Worm (Caenorhabditis elegans) whole organism, young adult: ENCODE data around the gene F54H12.2.

Experiments
- B0035.1 ChIP-seq: sonication (generic microtip); optimal IDR thresholded peaks from 2 replicates; lab custom pipeline; 2016; ENCODE audit warnings: missing genetic modification characterization, mild to moderate bottlenecking, missing compliant biosample characterization, missing genotype, missing genetic modification reagents
- C06A6.2 ChIP-seq: fragments of 200-800 bp; sonication (Bioruptor generic); conservative IDR thresholded peaks from 2 replicates; pipeline ENCODE4 v1.3.6; 2022; ENCODE audit warnings: missing genetic modification characterization, missing compliant biosample characterization
- F10E7.11 ChIP-seq: sonication (generic microtip); optimal IDR thresholded peaks from 2 replicates; lab custom pipeline; 2017; ENCODE audit warnings: mild to moderate bottlenecking, missing genetic modification characterization, moderate library complexity, missing compliant biosample characterization
- F22D6.2 ChIP-seq: sonication (generic microtip); optimal IDR thresholded peaks from 2 replicates; lab custom pipeline; 2016; ENCODE audit warnings: mild to moderate bottlenecking, missing genetic modification characterization, missing compliant biosample characterization
- F39B2.1 ChIP-seq: fragments of 200-800 bp; sonication (Bioruptor generic); IDR thresholded peaks from 2 replicates; pipeline ENCODE4 v1.3.6; 2022; ENCODE audit warnings: missing genetic modification reagents, missing genetic modification characterization, missing compliant biosample characterization
- F49E8.2 ChIP-seq: sonication (generic microtip); optimal IDR thresholded peaks from 3 replicates; lab custom pipeline; 2017; ENCODE audit warnings: missing genetic modification characterization, mild to moderate bottlenecking, missing compliant biosample characterization, antibody characterized with exemption, moderate library complexity; ENCODE audit not compliant: insufficient read depth
- F52B5.7 ChIP-seq: sonication (generic microtip); optimal IDR thresholded peaks from 2 replicates; lab custom pipeline; 2016; ENCODE audit warnings: mild to moderate bottlenecking, missing genetic modification characterization, missing compliant biosample characterization
- F55B11.4 ChIP-seq: sonication (generic microtip); optimal IDR thresholded peaks from 2 replicates; lab custom pipeline; 2016; ENCODE audit warnings: missing compliant biosample characterization, missing genetic modification characterization, borderline replicate concordance; ENCODE audit not compliant: insufficient read depth
- Y53G8AR.9 ChIP-seq: fragments of 200-800 bp; sonication (Bioruptor generic); conservative IDR thresholded peaks from 2 replicates; pipeline ENCODE4 v1.3.6; 2022; ENCODE audit warnings: missing genetic modification reagents, missing genetic modification characterization, missing compliant biosample characterization
- Y56A3A.18 ChIP-seq: fragments of 200-800 bp; sonication (Bioruptor generic); IDR thresholded peaks from 2 replicates; pipeline ENCODE4 v1.3.6; 2022; ENCODE audit warnings: missing genetic modification reagents, missing genetic modification characterization, missing compliant biosample characterization
- Y79H2A.3 ChIP-seq: fragments of 200-800 bp; sonication (Bioruptor generic); conservative IDR thresholded peaks from 2 replicates; pipeline ENCODE4 v1.3.6; 2022; ENCODE audit warnings: missing genetic modification reagents, missing genetic modification characterization, missing compliant biosample characterization
- Y95B8A.8 ChIP-seq: fragments of 200-800 bp; sonication (Bioruptor generic); IDR thresholded peaks from 2 replicates; pipeline ENCODE4 v1.3.6; 2022; ENCODE audit warnings: missing genetic modification reagents, missing genetic modification characterization, missing compliant biosample characterization
- ama-1 ChIP-seq, 3 experiments: fragments of 150-350 bp in 1 of 3; sonication (generic microtip) in 2 of 3; optimal IDR thresholded peaks; 2 replicates each; lab custom pipeline; 2014 to 2018; ENCODE audit warnings: missing biosample characterization in 2 of 3, missing genetic modification characterization in 2 of 3, missing genetic modification reagents in 2 of 3
- atf-7 ChIP-seq: sonication (generic microtip); optimal IDR thresholded peaks from 2 replicates; lab custom pipeline; 2017; ENCODE audit warnings: mild to moderate bottlenecking, missing genetic modification characterization, missing compliant biosample characterization
- attf-3 ChIP-seq: fragments of 200-800 bp; sonication (Bioruptor generic); conservative IDR thresholded peaks from 2 replicates; pipeline ENCODE4 v1.3.6; 2022; ENCODE audit warnings: missing genetic modification reagents, missing genetic modification characterization, missing compliant biosample characterization
- attf-5 ChIP-seq: fragments of 200-800 bp; sonication (Bioruptor generic); optimal IDR thresholded peaks from 2 replicates; lab custom pipeline; 2018; ENCODE audit warnings: mild to moderate bottlenecking, missing genetic modification characterization, missing compliant biosample characterization
- attf-6 ChIP-seq: fragments of 200-800 bp; sonication (Bioruptor generic); IDR thresholded peaks from 2 replicates; pipeline ENCODE4 v1.3.6; 2022; ENCODE audit warnings: missing genetic modification reagents, missing genetic modification characterization, missing compliant biosample characterization
- ceh-40 ChIP-seq: fragments of 200-800 bp; sonication (Bioruptor generic); IDR thresholded peaks from 2 replicates; pipeline ENCODE4 v1.3.6; 2022; ENCODE audit warnings: missing genetic modification characterization, missing compliant biosample characterization
- ceh-58 ChIP-seq: fragments of 200-800 bp; sonication (Bioruptor generic); IDR thresholded peaks from 2 replicates; pipeline ENCODE4 v1.3.6; 2022; ENCODE audit warnings: missing genetic modification characterization, missing compliant biosample characterization
- ceh-79 ChIP-seq: sonication (generic microtip); optimal IDR thresholded peaks from 2 replicates; lab custom pipeline; 2017; ENCODE audit warnings: mild to moderate bottlenecking, missing genetic modification characterization, missing compliant biosample characterization
- chd-7 ChIP-seq: sonication (generic microtip); optimal IDR thresholded peaks from 2 replicates; lab custom pipeline; 2016; ENCODE audit warnings: mild to moderate bottlenecking, missing genetic modification characterization, moderate library complexity, missing compliant biosample characterization
- die-1 ChIP-seq: sonication (generic microtip); optimal IDR thresholded peaks from 2 replicates; lab custom pipeline; 2016; ENCODE audit warnings: missing genotype, mild to moderate bottlenecking, missing genetic modification characterization, missing compliant biosample characterization
- egl-18 ChIP-seq: fragments of 200-800 bp; sonication (Bioruptor generic); IDR thresholded peaks from 2 replicates; pipeline ENCODE4 v1.3.6; 2022; ENCODE audit warnings: missing genetic modification reagents, missing genetic modification characterization, missing compliant biosample characterization
- ekl-4 ChIP-seq: fragments of 200-800 bp; sonication (Bioruptor generic); IDR thresholded peaks from 2 replicates; pipeline ENCODE4 v1.3.6; 2022; ENCODE audit warnings: missing genetic modification reagents, missing genetic modification characterization, missing compliant biosample characterization
- hlh-12 ChIP-seq: sonication (generic microtip); optimal IDR thresholded peaks from 2 replicates; lab custom pipeline; 2016; ENCODE audit warnings: missing genetic modification characterization, missing compliant biosample characterization
- hrde-1 ChIP-seq: sonication (generic microtip); optimal IDR thresholded peaks from 2 replicates; lab custom pipeline; 2016; ENCODE audit warnings: missing genetic modification characterization, mild to moderate bottlenecking, missing compliant biosample characterization, moderate library complexity, missing genotype, missing genetic modification reagents, borderline replicate concordance
- lin-35 ChIP-seq, 3 experiments: fragments of 150-350 bp in 2 of 3; sonication (generic microtip) in 1 of 3; optimal IDR thresholded peaks; 2 replicates each; lab custom pipeline; 2014 to 2018; ENCODE audit warnings: missing biosample characterization in 3 of 3, missing genetic modification characterization in 3 of 3, missing genetic modification reagents in 3 of 3
- lin-54 ChIP-seq: fragments of 200-800 bp; sonication (Bioruptor generic); optimal IDR thresholded peaks from 2 replicates; lab custom pipeline; 2018; ENCODE audit warnings: mild to moderate bottlenecking, missing genetic modification characterization, missing compliant biosample characterization
- madf-10 ChIP-seq: sonication (generic microtip); optimal IDR thresholded peaks from 2 replicates; lab custom pipeline; 2016; ENCODE audit warnings: mild to moderate bottlenecking, missing genetic modification characterization, missing compliant biosample characterization
- madf-3 ChIP-seq: fragments of 200-800 bp; sonication (Bioruptor generic); IDR thresholded peaks from 2 replicates; pipeline ENCODE4 v1.3.6; 2022; ENCODE audit warnings: missing genetic modification reagents, missing genetic modification characterization, missing compliant biosample characterization
- madf-6 ChIP-seq: fragments of 200-800 bp; sonication (Bioruptor generic); IDR thresholded peaks from 2 replicates; pipeline ENCODE4 v1.3.6; 2022; ENCODE audit warnings: missing genetic modification reagents, missing genetic modification characterization, missing compliant biosample characterization
- nhr-120 ChIP-seq: fragments of 200-800 bp; sonication (Bioruptor generic); IDR thresholded peaks from 2 replicates; pipeline ENCODE4 v1.3.6; 2022; ENCODE audit warnings: missing genetic modification characterization, missing compliant biosample characterization
- nhr-179 ChIP-seq: sonication (generic microtip); optimal IDR thresholded peaks from 2 replicates; lab custom pipeline; 2016; ENCODE audit warnings: mild to moderate bottlenecking, missing genetic modification characterization, missing compliant biosample characterization
- nhr-27 ChIP-seq: fragments of 200-800 bp; sonication (Bioruptor generic); optimal IDR thresholded peaks from 2 replicates; lab custom pipeline; 2018; ENCODE audit warnings: mild to moderate bottlenecking, missing genetic modification characterization, moderate library complexity, missing compliant biosample characterization
- nhr-80 ChIP-seq: sonication (generic microtip); optimal IDR thresholded peaks from 2 replicates; lab custom pipeline; 2016; ENCODE audit warnings: missing genetic modification characterization, missing compliant biosample characterization
- snpc-1.1 ChIP-seq: sonication (generic microtip); optimal IDR thresholded peaks from 2 replicates; lab custom pipeline; 2017; ENCODE audit warnings: missing genetic modification characterization, mild to moderate bottlenecking, missing compliant biosample characterization, antibody characterized with exemption, moderate library complexity, missing genotype, missing genetic modification reagents; ENCODE audit not compliant: insufficient read depth
- snpc-3.4 ChIP-seq: sonication (generic microtip); optimal IDR thresholded peaks from 2 replicates; lab custom pipeline; 2017; ENCODE audit warnings: missing genetic modification characterization, mild to moderate bottlenecking, missing compliant biosample characterization, antibody characterized with exemption, moderate library complexity, missing genotype, missing genetic modification reagents
- sptf-2 ChIP-seq: fragments of 200-800 bp; sonication (Bioruptor generic); optimal IDR thresholded peaks from 2 replicates; lab custom pipeline; 2018; ENCODE audit warnings: mild to moderate bottlenecking, missing genetic modification characterization, missing compliant biosample characterization
- tlf-1 ChIP-seq: fragments of 200-800 bp; sonication (Bioruptor generic); optimal IDR thresholded peaks from 2 replicates; lab custom pipeline; 2018; ENCODE audit warnings: mild to moderate bottlenecking, missing genetic modification characterization, missing compliant biosample characterization

Gene F54H12.2

ce11 chrIII:7972061-7972460 lies 7.7 kb downstream of the F54H12.2 start, which contains the start of gene F54H12.5:
TSS of gene F54H12.5 (minus strand) at chrIII:7972161.
- TF ChIP-seq chd-7 (tag; lab: Kevin White, UChicago) (no peak), F10E7.11 (no peak), C06A6.2 (no peak), Y95B8A.8 (no peak), F39B2.1 (GFP tag; lab: Robert Waterston, UW) (no peak), tlf-1 (no peak), egl-18 (GFP tag; lab: Robert Waterston, UW) (no peak), nhr-80 (tag; lab: Kevin White, UChicago) (no peak), Y79H2A.3 (GFP tag; lab: Robert Waterston, UW) (no peak), die-1 (tag; lab: Kevin White, UChicago) (no peak), hrde-1 (tag; lab: Kevin White, UChicago) (peak; percentile 31), F22D6.2 (tag; lab: Kevin White, UChicago) (no peak), madf-6 (GFP tag; lab: Robert Waterston, UW) (peak; percentile 39; the same call in 1 of the 2 replicates), sptf-2 (GFP tag; lab: Kevin White, UChicago) (no peak), Y53G8AR.9 (0 out of 2 replicates have a peak, but pooled peaks have one; percentile 36), atf-7 (tag; lab: Kevin White, UChicago) (no peak), snpc-3.4 (tag; lab: Kevin White, UChicago) (peak; percentile 21), F55B11.4 (tag; lab: Kevin White, UChicago) (no peak), B0035.1 (tag; lab: Kevin White, UChicago) (no peak), lin-54 (GFP tag; lab: Kevin White, UChicago) (no peak), snpc-1.1 (tag; lab: Kevin White, UChicago) (no peak), madf-10 (tag; lab: Kevin White, UChicago) (no peak), F52B5.7 (no peak), ceh-79 (tag; lab: Kevin White, UChicago) (no peak), Y56A3A.18 (GFP tag; lab: Robert Waterston, UW) (0 out of 2 replicates have a peak, but pooled peaks have one; percentile 48), madf-3 (GFP tag; lab: Robert Waterston, UW) (0 out of 2 replicates have a peak, but pooled peaks have one; percentile 45), ama-1 (optimal IDR thresholded peaks at IDR 0.05; lab: Kevin White, UChicago) (no peak), ama-1 (GFP tag; optimal IDR thresholded peaks at IDR 0.05; lab: Kevin White, UChicago) (peak in 1 of 2 experiments; percentile 15), ceh-58 (GFP tag; lab: Robert Waterston, UW) (no peak), attf-5 (GFP tag; lab: Kevin White, UChicago) (no peak), ceh-40 (GFP tag; lab: Robert Waterston, UW) (no peak), nhr-179 (tag; lab: Kevin White, UChicago) (no peak), F49E8.2 (tag; lab: Kevin White, UChicago) (peak; percentile 10), hlh-12 (tag; lab: Kevin White, UChicago) (no peak), lin-35 (GFP tag; optimal IDR thresholded peaks at IDR 0.05; lab: Kevin White, UChicago) (no peak), attf-6 (no peak), attf-3 (no peak), ekl-4 (GFP tag; lab: Robert Waterston, UW) (0 out of 2 replicates have a peak, but pooled peaks have one; percentile 52), nhr-27 (tag; lab: Kevin White, UChicago) (no peak), nhr-120 (no peak)
